Fruit fly (Drosophila melanogaster) whole organism, pupa: Measurements from ENCODE around the gene Rtnl2.

ENCODE experiments used
- CG10348 ChIP-seq: fragments of 200-800 bp; sonication (Bioruptor generic); IDR thresholded peaks from 2 replicates; pipeline ENCODE4 v1.3.6; 2022; ENCODE audit warnings: missing biosample characterization, missing genetic modification characterization
- CG12605 ChIP-seq: fragments of 200-800 bp; sonication (Bioruptor generic); IDR thresholded peaks from 2 replicates; pipeline ENCODE4 v1.3.6; 2022; ENCODE audit warnings: missing biosample characterization, missing genetic modification characterization
- CG13204 ChIP-seq: fragments of 200-800 bp; sonication (Bioruptor generic); optimal IDR thresholded peaks from 2 replicates; lab custom pipeline; 2018; ENCODE audit warnings: missing biosample characterization, mild to moderate bottlenecking, missing genetic modification characterization, moderate library complexity
- CG4496 ChIP-seq: fragments of 200-800 bp; sonication (Bioruptor generic); IDR thresholded peaks from 3 replicates; pipeline ENCODE4 v1.3.6; 2022; ENCODE audit warnings: missing biosample characterization, missing genetic modification characterization
- CG8301 ChIP-seq: fragments of 200-800 bp; sonication (Bioruptor generic); optimal IDR thresholded peaks from 2 replicates; lab custom pipeline; 2018; ENCODE audit warnings: missing biosample characterization, mild to moderate bottlenecking, missing genetic modification characterization
- EcR ChIP-seq: fragments of 200-800 bp; sonication (Bioruptor generic); optimal IDR thresholded peaks from 3 replicates; lab custom pipeline; 2019; ENCODE audit warnings: missing biosample characterization, missing genetic modification characterization, mild to moderate bottlenecking, moderate library complexity, missing genetic modification reagents

dm6 chr3R:7506314-7506988 is 23.6 kb downstream of the Rtnl2 start:
- TF ChIP-seq CG8301 (tag; lab: Kevin White, UChicago) (no peak), EcR (GFP tag; lab: Kevin White, UChicago) (no peak), CG4496 (GFP tag; lab: Robert Waterston, UW) (peak; percentile 81), CG13204 (GFP tag; lab: Kevin White, UChicago) (no peak), CG10348 (GFP tag; lab: Robert Waterston, UW) (no peak), CG12605 (GFP tag; lab: Robert Waterston, UW) (no peak)
